Worm (Caenorhabditis elegans): Measurements from ENCODE around the gene ptr-19.

DNA sequence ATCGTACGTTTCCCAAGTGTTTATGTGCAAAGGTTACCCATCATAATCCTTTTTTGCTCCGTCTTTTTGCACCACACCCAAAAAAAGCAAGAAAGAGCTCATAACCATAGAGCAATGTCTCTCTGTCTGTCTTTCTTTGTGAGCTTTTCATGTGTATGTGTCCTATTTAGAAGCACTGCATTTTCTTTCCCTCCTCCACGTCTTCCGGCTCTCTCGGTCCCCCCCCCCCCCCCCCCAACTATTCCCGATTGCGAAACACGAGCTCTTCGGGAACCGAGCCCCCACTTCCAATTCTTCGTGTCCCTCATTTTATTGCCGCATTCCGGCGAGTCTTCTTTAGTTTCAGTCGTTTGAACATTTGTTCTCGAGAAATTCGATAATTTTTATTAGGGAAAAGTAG is 25.2 kb downstream of the ptr-19 start:
- TF ChIP-seq unc-130 (tag; optimal IDR thresholded peaks at IDR 0.05): no peak
- TF ChIP-seq lsy-2 (tag; optimal IDR thresholded peaks at IDR 0.05): no peak
